Worm (Caenorhabditis elegans): Measurements from ENCODE around the gene mbl-1.
A peak's percentile ranks its signal among the peaks of the same experiment; 100 is the strongest.

Gene mbl-1

ce11 chrX:16994417-16994816 is 16.0 kb downstream of the mbl-1 start:
- no peak for TF ChIP-seq Y79H2A.3 (GFP tag; conservative IDR thresholded peaks at IDR 0.05)
- no peak for TF ChIP-seq ztf-26 (tag; optimal IDR thresholded peaks at IDR 0.05)
- TF ChIP-seq F23B12.7 (tag; optimal IDR thresholded peaks at IDR 0.05; ENCODE audit: insufficient read depth), result no peak
- TF ChIP-seq ceh-58 (GFP tag; IDR thresholded peaks at IDR 0.05), result no peak
- TF ChIP-seq aptf-3 (GFP tag; IDR thresholded peaks at IDR 0.05), result no peak
- TF ChIP-seq T07F8.4 (tag; optimal IDR thresholded peaks at IDR 0.05), result no peak
- no peak for TF ChIP-seq C06A6.2 (GFP tag; conservative IDR thresholded peaks at IDR 0.05)
- no peak for TF ChIP-seq lir-1 (GFP tag; conservative IDR thresholded peaks at IDR 0.05)
- TF ChIP-seq ztf-3 (GFP tag; optimal IDR thresholded peaks at IDR 0.05), result no peak
- no peak for TF ChIP-seq sdz-38 (tag; optimal IDR thresholded peaks at IDR 0.05)

- TF ChIP-seq nhr-80 (tag; optimal IDR thresholded peaks at IDR 0.05) (peak; percentile 48), ZK185.1 (tag; optimal IDR thresholded peaks at IDR 0.05; ENCODE audit: poor library complexity, severe bottlenecking) (peak; percentile 19), lir-1 (GFP tag; conservative IDR thresholded peaks at IDR 0.05) (no peak)
Measured at ce11 chrX:16995149-16995885, 16.9 kb downstream of the mbl-1 start.

DNA sequence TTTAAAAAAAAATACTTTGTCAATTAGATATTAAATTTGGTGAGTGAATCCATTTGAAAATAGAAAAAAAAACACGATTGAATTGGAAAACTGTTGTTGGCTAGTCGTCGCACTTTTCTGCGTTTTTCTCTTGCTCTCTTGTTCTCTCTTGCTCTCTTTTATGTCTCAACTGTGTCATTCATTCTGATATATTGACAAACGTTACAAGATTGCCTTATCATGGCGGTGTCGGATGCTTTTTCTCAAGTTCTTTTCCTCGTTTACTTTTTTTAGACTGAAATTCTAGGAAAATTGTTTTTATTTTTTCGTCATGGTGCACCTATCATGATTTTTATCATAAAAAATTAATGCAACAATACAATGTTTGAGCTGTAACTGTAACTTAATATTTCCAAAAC is 17.5 kb downstream of the mbl-1 start:
- TF ChIP-seq nhr-80 (tag; optimal IDR thresholded peaks at IDR 0.05) (peak; percentile 77), zfh-2 (GFP tag; conservative IDR thresholded peaks at IDR 0.05) (no peak), snpc-4 (GFP tag; optimal IDR thresholded peaks at IDR 0.05) (no peak), snpc-4 (tag; optimal IDR thresholded peaks at IDR 0.05) (peak in 2 of 4 experiments; percentile 2 to 57), ztf-26 (tag; optimal IDR thresholded peaks at IDR 0.05) (no peak), let-607 (tag; optimal IDR thresholded peaks at IDR 0.05) (no peak)

- TF ChIP-seq tbx-9 (tag; optimal IDR thresholded peaks at IDR 0.05; ENCODE audit: borderline replicate concordance) (no peak), F10E7.11 (tag; optimal IDR thresholded peaks at IDR 0.05) (no peak), nfyb-1 (GFP tag; IDR thresholded peaks at IDR 0.05) (no peak), C17E4.6 (GFP tag; IDR thresholded peaks at IDR 0.05) (no peak), fkh-3 (tag; optimal IDR thresholded peaks at IDR 0.05) (no peak), nhr-120 (GFP tag; IDR thresholded peaks at IDR 0.05) (no peak), lin-26 (GFP tag; IDR thresholded peaks at IDR 0.05) (no peak), pha-4 (tag; optimal IDR thresholded peaks at IDR 0.05) (no peak), zfh-2 (GFP tag; conservative IDR thresholded peaks at IDR 0.05) (no peak), ccch-3 (GFP tag; optimal IDR thresholded peaks at IDR 0.05) (no peak), efl-1 (GFP tag; optimal IDR thresholded peaks at IDR 0.05) (no peak), egl-44 (GFP tag; IDR thresholded peaks at IDR 0.05) (no peak), ama-1 (optimal IDR thresholded peaks at IDR 0.05) (no peak), ama-1 (GFP tag; optimal IDR thresholded peaks at IDR 0.05) (no peak), rpc-1 (optimal IDR thresholded peaks at IDR 0.05) (no peak), rpc-1 (tag; optimal IDR thresholded peaks at IDR 0.05) (no peak), B0261.1 (tag; optimal IDR thresholded peaks at IDR 0.05) (no peak), aptf-2 (GFP tag; conservative IDR thresholded peaks at IDR 0.05) (no peak), hrde-1 (tag; optimal IDR thresholded peaks at IDR 0.05; ENCODE audit: borderline replicate concordance) (no peak), hsf-1 (GFP tag; IDR thresholded peaks at IDR 0.05) (no peak)
Measured at ce11 chrX:16998003-16998402, 19.6 kb downstream of the mbl-1 start.

Measured in whole organism, young adult.